Worm (Caenorhabditis elegans) whole organism, midembryonic: ENCODE results near the gene srab-11.
A peak's percentile ranks its signal among the peaks of the same experiment; 100 is the strongest.

Source experiments
- T22C8.4 ChIP-seq: fragments of 200-800 bp; sonication (Bioruptor generic); IDR thresholded peaks from 2 replicates; pipeline ENCODE4 v1.3.6; 2022; ENCODE audit warnings: missing genetic modification characterization, missing compliant biosample characterization
- cog-1 ChIP-seq: sonication (generic microtip); optimal IDR thresholded peaks from 2 replicates; lab custom pipeline; 2016; ENCODE audit warnings: missing genetic modification characterization, missing compliant biosample characterization
- flt-1 ChIP-seq: fragments of 200-800 bp; sonication (Bioruptor generic); IDR thresholded peaks from 2 replicates; pipeline ENCODE4 v1.3.6; 2022; ENCODE audit warnings: missing genetic modification characterization, missing compliant biosample characterization
- klf-2 ChIP-seq: fragments of 200-800 bp; sonication (Bioruptor generic); conservative IDR thresholded peaks from 2 replicates; pipeline ENCODE4 v1.3.6; 2022; ENCODE audit warnings: missing genetic modification reagents, missing genetic modification characterization, missing compliant biosample characterization
- med-1 ChIP-seq: sonication (generic microtip); optimal IDR thresholded peaks from 2 replicates; lab custom pipeline; 2017; ENCODE audit warnings: missing genetic modification characterization, mild to moderate bottlenecking, missing compliant biosample characterization, antibody characterized with exemption, missing genetic modification reagents; ENCODE audit not compliant: insufficient read depth
- ref-1 ChIP-seq: fragments of 200-800 bp; sonication (Bioruptor generic); conservative IDR thresholded peaks from 2 replicates; pipeline ENCODE4 v1.3.6; 2022; ENCODE audit warnings: missing genetic modification reagents, missing genetic modification characterization, missing compliant biosample characterization
- tab-1 ChIP-seq: fragments of 200-800 bp; sonication (Bioruptor generic); IDR thresholded peaks from 2 replicates; pipeline ENCODE4 v1.3.6; 2022; ENCODE audit warnings: missing genetic modification characterization, missing compliant biosample characterization
- ztf-23 ChIP-seq: fragments of 200-800 bp; sonication (Bioruptor generic); IDR thresholded peaks from 2 replicates; pipeline ENCODE4 v1.3.6; 2022; ENCODE audit warnings: missing genetic modification reagents, missing genetic modification characterization, missing compliant biosample characterization
- ztf-29 ChIP-seq: fragments of 200-800 bp; sonication (Bioruptor generic); IDR thresholded peaks from 2 replicates; pipeline ENCODE4 v1.3.6; 2022; ENCODE audit warnings: missing genetic modification reagents, missing genetic modification characterization, missing compliant biosample characterization

The srab-11 gene

ce11 chrV:3146932-3147331 is at the start of gene srab-11:
TSS of gene srab-11 (minus strand) at chrV:3147032.
- TF ChIP-seq med-1 (GFP tag; lab: Kevin White, UChicago) (no peak), klf-2 (no peak), T22C8.4 (no peak), tab-1 (GFP tag; lab: Robert Waterston, UW) (no peak), ref-1 (GFP tag; lab: Robert Waterston, UW) (no peak), cog-1 (tag; lab: Kevin White, UChicago) (no peak), ztf-29 (GFP tag; lab: Robert Waterston, UW) (no peak), flt-1 (GFP tag; lab: Robert Waterston, UW) (no peak)

- no peak for TF ChIP-seq med-1 (GFP tag; lab: Kevin White, UChicago)
- TF ChIP-seq cog-1 (tag; lab: Kevin White, UChicago): no peak
- TF ChIP-seq ztf-29 (GFP tag; lab: Robert Waterston, UW): no peak
- no peak for TF ChIP-seq tab-1 (GFP tag; lab: Robert Waterston, UW)
- TF ChIP-seq T22C8.4: no peak
- no peak for TF ChIP-seq ztf-23 (GFP tag; lab: Robert Waterston, UW)
Observed at ce11 chrV:3195814-3196213, 49.0 kb upstream of the srab-11 start.

ce11 chrV:3194952-3195450 is 48.2 kb upstream of the srab-11 start, which contains the start of gene Y73C8B.2:
TSS of gene Y73C8B.2 (minus strand) at chrV:3195002.
- TF ChIP-seq cog-1 (tag; lab: Kevin White, UChicago): peak; percentile 5
- TF ChIP-seq T22C8.4: no peak

- TF ChIP-seq T22C8.4 (no peak), ztf-23 (GFP tag; lab: Robert Waterston, UW) (no peak)
Observed at ce11 chrV:3193091-3193608, 46.3 kb upstream of the srab-11 start, which contains the start of the genes Y73C8B.3 and Y73C8B.9. TSS of gene Y73C8B.3 (minus strand) at chrV:3193237. TSS of gene Y73C8B.9 (plus strand) at chrV:3193558.

ce11 chrV:3188043-3188442 is 41.2 kb upstream of the srab-11 start, which contains the start of gene lag-2:
TSS of gene lag-2 (plus strand) at chrV:3188343.
- TF ChIP-seq klf-2: no peak
- no peak for TF ChIP-seq ref-1 (GFP tag; lab: Robert Waterston, UW)
- TF ChIP-seq flt-1 (GFP tag; lab: Robert Waterston, UW): no peak
- TF ChIP-seq ztf-23 (GFP tag; lab: Robert Waterston, UW): no peak

ce11 chrV:3185855-3186254 is 39.0 kb upstream of the srab-11 start:
- TF ChIP-seq ztf-23 (GFP tag; lab: Robert Waterston, UW) (no peak), cog-1 (tag; lab: Kevin White, UChicago) (no peak), flt-1 (GFP tag; lab: Robert Waterston, UW) (no peak), T22C8.4 (no peak), ztf-29 (GFP tag; lab: Robert Waterston, UW) (no peak), klf-2 (no peak), med-1 (GFP tag; lab: Kevin White, UChicago) (no peak), ref-1 (GFP tag; lab: Robert Waterston, UW) (no peak), tab-1 (GFP tag; lab: Robert Waterston, UW) (no peak)

- TF ChIP-seq flt-1 (GFP tag; lab: Robert Waterston, UW) (no peak), ref-1 (GFP tag; lab: Robert Waterston, UW) (no peak), T22C8.4 (no peak), ztf-23 (GFP tag; lab: Robert Waterston, UW) (no peak), med-1 (GFP tag; lab: Kevin White, UChicago) (no peak), ztf-29 (GFP tag; lab: Robert Waterston, UW) (no peak), klf-2 (no peak), tab-1 (GFP tag; lab: Robert Waterston, UW) (no peak), cog-1 (tag; lab: Kevin White, UChicago) (no peak)
Observed at ce11 chrV:3176161-3176560, 29.3 kb upstream of the srab-11 start, which contains the start of gene srab-8. TSS of gene srab-8 (plus strand) at chrV:3176461.

ce11 chrV:3171625-3172024 is 24.8 kb upstream of the srab-11 start:
- TF ChIP-seq cog-1 (tag; lab: Kevin White, UChicago) (no peak), med-1 (GFP tag; lab: Kevin White, UChicago) (no peak), T22C8.4 (peak; percentile 57; the same call in 1 of the 2 replicates), ref-1 (GFP tag; lab: Robert Waterston, UW) (no peak), klf-2 (no peak)

- TF ChIP-seq ztf-29 (GFP tag; lab: Robert Waterston, UW) (no peak), flt-1 (GFP tag; lab: Robert Waterston, UW) (no peak), cog-1 (tag; lab: Kevin White, UChicago) (no peak), tab-1 (GFP tag; lab: Robert Waterston, UW) (no peak), klf-2 (no peak), ztf-23 (GFP tag; lab: Robert Waterston, UW) (no peak), med-1 (GFP tag; lab: Kevin White, UChicago) (no peak), ref-1 (GFP tag; lab: Robert Waterston, UW) (no peak), T22C8.4 (no peak)
Observed at ce11 chrV:3169838-3170237, 23.0 kb upstream of the srab-11 start, which contains the start of gene srbc-6. TSS of gene srbc-6 (plus strand) at chrV:3170138.

- TF ChIP-seq ref-1 (GFP tag; lab: Robert Waterston, UW) (no peak), flt-1 (GFP tag; lab: Robert Waterston, UW) (no peak), ztf-23 (GFP tag; lab: Robert Waterston, UW) (no peak), ztf-29 (GFP tag; lab: Robert Waterston, UW) (no peak), klf-2 (no peak), tab-1 (GFP tag; lab: Robert Waterston, UW) (no peak), cog-1 (tag; lab: Kevin White, UChicago) (no peak), med-1 (GFP tag; lab: Kevin White, UChicago) (no peak), T22C8.4 (no peak)
Observed at ce11 chrV:3168650-3169049, 21.8 kb upstream of the srab-11 start, which contains the start of gene C36C5.15. TSS of gene C36C5.15 (minus strand) at chrV:3168750.
